Worm (Caenorhabditis elegans) whole organism, midembryonic: Measurements from ENCODE around the gene srw-61.

Experiments used
- T22C8.4 ChIP-seq: fragments of 200-800 bp; sonication (Bioruptor generic); IDR thresholded peaks from 2 replicates; pipeline ENCODE4 v1.3.6; 2022; ENCODE audit warnings: missing genetic modification characterization, missing compliant biosample characterization
- cog-1 ChIP-seq: sonication (generic microtip); optimal IDR thresholded peaks from 2 replicates; lab custom pipeline; 2016; ENCODE audit warnings: missing genetic modification characterization, missing compliant biosample characterization
- flt-1 ChIP-seq: fragments of 200-800 bp; sonication (Bioruptor generic); IDR thresholded peaks from 2 replicates; pipeline ENCODE4 v1.3.6; 2022; ENCODE audit warnings: missing genetic modification characterization, missing compliant biosample characterization
- klf-2 ChIP-seq: fragments of 200-800 bp; sonication (Bioruptor generic); conservative IDR thresholded peaks from 2 replicates; pipeline ENCODE4 v1.3.6; 2022; ENCODE audit warnings: missing genetic modification reagents, missing genetic modification characterization, missing compliant biosample characterization
- med-1 ChIP-seq: sonication (generic microtip); optimal IDR thresholded peaks from 2 replicates; lab custom pipeline; 2017; ENCODE audit warnings: missing genetic modification characterization, mild to moderate bottlenecking, missing compliant biosample characterization, antibody characterized with exemption, missing genetic modification reagents; ENCODE audit not compliant: insufficient read depth
- ref-1 ChIP-seq: fragments of 200-800 bp; sonication (Bioruptor generic); conservative IDR thresholded peaks from 2 replicates; pipeline ENCODE4 v1.3.6; 2022; ENCODE audit warnings: missing genetic modification reagents, missing genetic modification characterization, missing compliant biosample characterization
- tab-1 ChIP-seq: fragments of 200-800 bp; sonication (Bioruptor generic); IDR thresholded peaks from 2 replicates; pipeline ENCODE4 v1.3.6; 2022; ENCODE audit warnings: missing genetic modification characterization, missing compliant biosample characterization
- ztf-23 ChIP-seq: fragments of 200-800 bp; sonication (Bioruptor generic); IDR thresholded peaks from 2 replicates; pipeline ENCODE4 v1.3.6; 2022; ENCODE audit warnings: missing genetic modification reagents, missing genetic modification characterization, missing compliant biosample characterization

- TF ChIP-seq ref-1 (no peak), ztf-23 (no peak), med-1 (GFP tag; lab: Kevin White, UChicago) (no peak), flt-1 (GFP tag; lab: Robert Waterston, UW) (no peak), tab-1 (GFP tag; lab: Robert Waterston, UW) (no peak), klf-2 (GFP tag; lab: Robert Waterston, UW) (no peak), T22C8.4 (GFP tag; lab: Robert Waterston, UW) (no peak), cog-1 (tag; lab: Kevin White, UChicago) (no peak)
Measured at ce11 chrIV:16230464-16230863, 8.0 kb downstream of the srw-61 start.
